Fruit fly (Drosophila melanogaster) Kc167 (cell line): ENCODE results near the gene CG17075.
A peak's percentile ranks its signal among the peaks of the same experiment; 100 is the strongest.

Experiments
- Myc ChIP-seq: fragments of >200 bp; optimal IDR thresholded peaks from 2 replicates; lab custom pipeline; 2017; ENCODE audit warnings: missing external identifiers
- Sin3A ChIP-seq: fragments of >200 bp; optimal IDR thresholded peaks from 2 replicates; lab custom pipeline; 2018; ENCODE audit warnings: missing external identifiers
- h ChIP-seq: fragments of >200 bp; optimal IDR thresholded peaks from 3 replicates; lab custom pipeline; 2018; ENCODE audit warnings: missing external identifiers
- insv ChIP-seq: fragments of >200 bp; optimal IDR thresholded peaks from 3 replicates; lab custom pipeline; 2018; ENCODE audit warnings: missing external identifiers
- psq ChIP-seq: fragments of >200 bp; optimal IDR thresholded peaks from 2 replicates; lab custom pipeline; 2017; ENCODE audit warnings: missing external identifiers
- ttk ChIP-seq: sonication (Bioruptor generic); optimal IDR thresholded peaks from 2 replicates; lab custom pipeline; 2017; ENCODE audit warnings: missing external identifiers

- TF ChIP-seq Myc (lab: Kevin White, UChicago) = no peak
- no peak for TF ChIP-seq ttk
- TF ChIP-seq psq = peak; percentile 13
- no peak for TF ChIP-seq insv (lab: Kevin White, UChicago)
- TF ChIP-seq h (lab: Kevin White, UChicago) = no peak
- TF ChIP-seq Sin3A (lab: Kevin White, UChicago) = no peak
These were observed 18.7 kb downstream of the CG17075 start for dm6 chr2L:248592-248991.
